Fruit fly (Drosophila melanogaster): Measurements from ENCODE around the gene CG18178.

CG18178 gene

DNA sequence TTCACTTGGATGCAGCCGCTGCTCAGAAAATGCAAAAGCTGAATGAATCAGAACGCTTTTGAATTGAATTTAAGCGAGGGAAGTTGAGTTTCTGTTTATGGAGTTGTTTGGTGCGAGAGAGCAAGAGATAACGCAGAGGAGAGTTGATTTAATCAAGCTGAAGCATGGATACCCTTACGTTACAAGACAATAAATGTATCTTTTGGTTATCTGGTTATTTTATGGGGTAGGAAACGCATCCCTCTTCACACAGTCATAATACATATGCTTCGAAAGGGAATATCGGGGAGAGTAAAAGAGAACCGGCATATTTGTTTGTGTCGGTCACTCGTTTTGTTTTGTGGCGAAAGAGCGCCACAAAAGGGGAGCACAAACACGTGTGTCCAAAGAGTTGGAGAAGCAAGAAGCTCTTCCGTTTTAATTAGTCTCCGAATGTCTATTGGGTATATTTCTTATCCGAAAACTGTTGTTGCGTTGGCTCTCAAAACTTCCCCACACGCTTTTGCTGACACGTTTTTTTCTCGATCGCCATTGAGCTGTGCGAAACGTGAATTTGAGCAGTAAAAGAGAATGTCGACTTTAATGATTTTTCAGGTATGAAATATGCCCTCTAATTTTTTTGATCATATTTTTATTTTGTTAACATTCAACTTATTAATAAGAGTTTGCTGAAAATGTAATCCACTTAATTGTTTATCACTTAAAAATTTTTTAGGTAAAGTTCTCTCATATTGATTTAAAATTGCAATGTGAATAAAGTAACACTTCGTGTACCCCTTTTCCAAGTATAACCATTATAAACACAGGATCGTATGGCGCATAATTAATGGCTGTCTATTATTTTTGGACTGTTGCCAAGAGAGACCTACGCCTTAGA, 22.1 kb downstream of the CG18178 start, which contains the start of gene Prps (continued):
- peak; percentile 83 for TF ChIP-seq CG8632 (GFP tag; optimal IDR thresholded peaks at IDR 0.05)
- TF ChIP-seq CG10669 (GFP tag; optimal IDR thresholded peaks at IDR 0.05) = peak; percentile 82
- peak; percentile 82 for TF ChIP-seq Sox14 (GFP tag; optimal IDR thresholded peaks at IDR 0.05)
- peak; percentile 90 for TF ChIP-seq cyc (GFP tag; optimal IDR thresholded peaks at IDR 0.05)
- TF ChIP-seq CG7368 (GFP tag; optimal IDR thresholded peaks at IDR 0.05) = peak; percentile 89
- TF ChIP-seq pdm3 (GFP tag; optimal IDR thresholded peaks at IDR 0.05) = peak; percentile 88
- peak; percentile 77 for TF ChIP-seq Ets21C (GFP tag; optimal IDR thresholded peaks at IDR 0.05)
- peak; percentile 94 for TF ChIP-seq svp (GFP tag)
- TF ChIP-seq CG1621 (tag; optimal IDR thresholded peaks at IDR 0.05) = peak; percentile 72
- peak; percentile 78 for TF ChIP-seq achi (GFP tag; optimal IDR thresholded peaks at IDR 0.05)
- TF ChIP-seq CG6808 (GFP tag; optimal IDR thresholded peaks at IDR 0.05) = peak; percentile 77
- TF ChIP-seq Eip78C (GFP tag) = peak; percentile 96
- peak; percentile 79 for TF ChIP-seq CG11762 (GFP tag; optimal IDR thresholded peaks at IDR 0.05; ENCODE audit: insufficient read depth)

dm6 chr3L:9695647-9696046, 23.3 kb downstream of the CG18178 start:
- peak; percentile 16 for TF ChIP-seq Sox14 (GFP tag; optimal IDR thresholded peaks at IDR 0.05)
- no peak for TF ChIP-seq CG3919 (GFP tag; optimal IDR thresholded peaks at IDR 0.05)
- TF ChIP-seq CG3032 (tag; optimal IDR thresholded peaks at IDR 0.05) = peak; percentile 41
- TF ChIP-seq dsx (GFP tag; optimal IDR thresholded peaks at IDR 0.05; ENCODE audit: poor library complexity, severe bottlenecking) = peak; percentile 12
- peak; percentile 21 for TF ChIP-seq Eip75B (GFP tag; optimal IDR thresholded peaks at IDR 0.05)
- TF ChIP-seq svp (GFP tag) = peak; percentile 75
- TF ChIP-seq OdsH (GFP tag; optimal IDR thresholded peaks at IDR 0.05) = peak; percentile 55
- TF ChIP-seq Hr39 (GFP tag; optimal IDR thresholded peaks at IDR 0.05) = peak; percentile 2
- no peak for TF ChIP-seq Lpt (GFP tag; optimal IDR thresholded peaks at IDR 0.05)
- no peak for TF ChIP-seq CG6808 (GFP tag; optimal IDR thresholded peaks at IDR 0.05)
- no peak for TF ChIP-seq CG10669 (GFP tag; optimal IDR thresholded peaks at IDR 0.05)
- TF ChIP-seq CG6276 (GFP tag; optimal IDR thresholded peaks at IDR 0.05) = peak; percentile 22
- TF ChIP-seq topi (GFP tag; optimal IDR thresholded peaks at IDR 0.05) = no peak
- TF ChIP-seq Hr38 (GFP tag; optimal IDR thresholded peaks at IDR 0.05) = no peak
- TF ChIP-seq CG10631 (GFP tag; optimal IDR thresholded peaks at IDR 0.05) = peak; percentile 47
- TF ChIP-seq CG16779 (tag; optimal IDR thresholded peaks at IDR 0.05) = no peak
- TF ChIP-seq Eip93F (GFP tag; optimal IDR thresholded peaks at IDR 0.05) = no peak
- TF ChIP-seq net (GFP tag; optimal IDR thresholded peaks at IDR 0.05) = peak; percentile 18
- TF ChIP-seq CG6163 (GFP tag; IDR thresholded peaks at IDR 0.05) = 0 out of 3 replicates have a peak, but pooled peaks have one; percentile 32
- peak; percentile 39 for TF ChIP-seq lz (GFP tag; optimal IDR thresholded peaks at IDR 0.05)
- TF ChIP-seq CG11902 (GFP tag; optimal IDR thresholded peaks at IDR 0.05) = no peak
- no peak for TF ChIP-seq ss (GFP tag; optimal IDR thresholded peaks at IDR 0.05)
- no peak for TF ChIP-seq CG7368 (GFP tag; optimal IDR thresholded peaks at IDR 0.05)
- TF ChIP-seq dac (GFP tag; optimal IDR thresholded peaks at IDR 0.05) = no peak
- TF ChIP-seq Eip78C (GFP tag) = peak; percentile 77
- TF ChIP-seq CG8319 (GFP tag; optimal IDR thresholded peaks at IDR 0.05) = peak; percentile 18
- TF ChIP-seq Hr4 (GFP tag; optimal IDR thresholded peaks at IDR 0.05) = peak; percentile 71
- 0 out of 2 replicates have a peak, but pooled peaks have one; percentile 23 for TF ChIP-seq Gug (GFP tag; IDR thresholded peaks at IDR 0.05)
- no peak for TF ChIP-seq fd59A (GFP tag; optimal IDR thresholded peaks at IDR 0.05)
- no peak for TF ChIP-seq Blimp-1 (GFP tag; optimal IDR thresholded peaks at IDR 0.05)
- TF ChIP-seq acj6 (GFP tag; optimal IDR thresholded peaks at IDR 0.05) = peak; percentile 47
- no peak for TF ChIP-seq CG8632 (GFP tag; optimal IDR thresholded peaks at IDR 0.05)
- peak; percentile 16 for TF ChIP-seq pdm3 (GFP tag; optimal IDR thresholded peaks at IDR 0.05)
- TF ChIP-seq Sox102F (GFP tag; optimal IDR thresholded peaks at IDR 0.05) = no peak
- no peak for TF ChIP-seq Sox15 (GFP tag; optimal IDR thresholded peaks at IDR 0.05)
- TF ChIP-seq CG34406 (GFP tag; optimal IDR thresholded peaks at IDR 0.05) = peak; percentile 33
- TF ChIP-seq salr (GFP tag; optimal IDR thresholded peaks at IDR 0.05) = peak in 1 of 2 experiments; percentile 28
- TF ChIP-seq CG11762 (GFP tag; optimal IDR thresholded peaks at IDR 0.05; ENCODE audit: insufficient read depth) = peak; percentile 9
- TF ChIP-seq CG11294 (GFP tag; IDR thresholded peaks at IDR 0.05) = no peak
- peak; percentile 54 for TF ChIP-seq Met (GFP tag; optimal IDR thresholded peaks at IDR 0.05)
- no peak for TF ChIP-seq fd85E (GFP tag; optimal IDR thresholded peaks at IDR 0.05)
- TF ChIP-seq CG6854 (GFP tag; optimal IDR thresholded peaks at IDR 0.05) = no peak
- TF ChIP-seq CG32006 (GFP tag; optimal IDR thresholded peaks at IDR 0.05) = peak; percentile 72
